Fruit fly (Drosophila melanogaster) whole organism, embryonic: ENCODE results near the gene wb.

Experiments used
- Atf3 ChIP-seq: fragments of 200-800 bp; sonication (Bioruptor generic); optimal IDR thresholded peaks from 3 replicates; lab custom pipeline; 2016; ENCODE audit warnings: missing biosample characterization, missing genetic modification characterization
- B-H1 ChIP-seq: fragments of 200-800 bp; sonication (Bioruptor generic); IDR thresholded peaks from 3 replicates; pipeline ENCODE4 v1.3.6; 2022; ENCODE audit warnings: missing biosample characterization, missing genetic modification characterization
- CG10979 ChIP-seq: fragments of 200-800 bp; sonication (Bioruptor generic); optimal IDR thresholded peaks from 2 replicates; lab custom pipeline; 2018; ENCODE audit warnings: missing biosample characterization, mild to moderate bottlenecking, missing genetic modification characterization, moderate library complexity
- CG11085 ChIP-seq: fragments of 200-800 bp; sonication (Bioruptor generic); IDR thresholded peaks from 2 replicates; pipeline ENCODE4 v1.3.6; 2022; ENCODE audit warnings: missing biosample characterization, missing genetic modification characterization
- CG11723 ChIP-seq: fragments of 200-800 bp; sonication (Bioruptor generic); optimal IDR thresholded peaks from 2 replicates; lab custom pipeline; 2017; ENCODE audit warnings: missing biosample characterization, mild to moderate bottlenecking, missing genetic modification characterization
- CG12769 ChIP-seq: fragments of 200-800 bp; sonication (Bioruptor generic); optimal IDR thresholded peaks from 2 replicates; lab custom pipeline; 2019; ENCODE audit warnings: missing biosample characterization, mild to moderate bottlenecking, missing genetic modification characterization, moderate library complexity
- CG13123 ChIP-seq: fragments of 200-800 bp; sonication (Bioruptor generic); optimal IDR thresholded peaks from 2 replicates; lab custom pipeline; 2016; ENCODE audit warnings: missing biosample characterization, missing genetic modification characterization
- CG13424 ChIP-seq: fragments of 200-800 bp; sonication (Bioruptor generic); optimal IDR thresholded peaks from 2 replicates; lab custom pipeline; 2019; ENCODE audit warnings: missing biosample characterization, mild to moderate bottlenecking, missing genetic modification characterization, moderate library complexity
- CG14710 ChIP-seq: fragments of 200-800 bp; sonication (Bioruptor generic); optimal IDR thresholded peaks from 3 replicates; lab custom pipeline; 2019; ENCODE audit warnings: missing biosample characterization, mild to moderate bottlenecking, missing genetic modification characterization, moderate library complexity
- CG14965 ChIP-seq: fragments of 200-800 bp; sonication (Bioruptor generic); optimal IDR thresholded peaks from 2 replicates; lab custom pipeline; 2016; ENCODE audit warnings: missing biosample characterization, missing genetic modification characterization, borderline replicate concordance
- CG15479 ChIP-seq: fragments of 200-800 bp; sonication (Bioruptor generic); optimal IDR thresholded peaks from 3 replicates; lab custom pipeline; 2019; ENCODE audit warnings: missing biosample characterization, mild to moderate bottlenecking, missing genetic modification characterization, moderate library complexity
- CG17328 ChIP-seq: fragments of 200-800 bp; sonication (Bioruptor generic); IDR thresholded peaks from 2 replicates; pipeline ENCODE4 v1.3.6; 2022; ENCODE audit warnings: missing biosample characterization, missing genetic modification characterization
- CG2120 ChIP-seq: fragments of 200-800 bp; sonication (Bioruptor generic); optimal IDR thresholded peaks from 3 replicates; lab custom pipeline; 2016; ENCODE audit warnings: missing biosample characterization, missing genetic modification characterization
- CG30431 ChIP-seq: fragments of 200-800 bp; sonication (Bioruptor generic); optimal IDR thresholded peaks from 2 replicates; lab custom pipeline; 2017; ENCODE audit warnings: missing biosample characterization, missing genetic modification characterization
- CG4282 ChIP-seq: fragments of 200-800 bp; sonication (Bioruptor generic); optimal IDR thresholded peaks from 2 replicates; lab custom pipeline; 2016; ENCODE audit warnings: missing biosample characterization, missing genetic modification characterization
- CG4424 ChIP-seq: fragments of 200-800 bp; sonication (Bioruptor generic); optimal IDR thresholded peaks from 3 replicates; lab custom pipeline; 2016; ENCODE audit warnings: missing biosample characterization, missing genetic modification characterization
- CG7271 ChIP-seq: fragments of 200-800 bp; sonication (Bioruptor generic); optimal IDR thresholded peaks from 2 replicates; lab custom pipeline; 2018; ENCODE audit warnings: missing biosample characterization, mild to moderate bottlenecking, missing genetic modification characterization, moderate library complexity
- CG7928 ChIP-seq: fragments of 200-800 bp; sonication (Bioruptor generic); optimal IDR thresholded peaks from 2 replicates; lab custom pipeline; 2017; ENCODE audit warnings: missing biosample characterization, mild to moderate bottlenecking, missing genetic modification characterization
- CG8765 ChIP-seq: fragments of 200-800 bp; sonication (Bioruptor generic); IDR thresholded peaks from 2 replicates; pipeline ENCODE4 v1.3.6; 2022; ENCODE audit warnings: missing biosample characterization, missing genetic modification characterization
- CG9437 ChIP-seq: fragments of 200-800 bp; sonication (Bioruptor generic); optimal IDR thresholded peaks from 2 replicates; lab custom pipeline; 2018; ENCODE audit warnings: missing biosample characterization, mild to moderate bottlenecking, missing genetic modification characterization
- CG9932 ChIP-seq: fragments of 200-800 bp; sonication (Bioruptor generic); IDR thresholded peaks from 2 replicates; pipeline ENCODE4 v1.3.6; 2022; ENCODE audit warnings: missing biosample characterization, missing genetic modification characterization
- Dad ChIP-seq: fragments of 200-800 bp; sonication (Bioruptor generic); optimal IDR thresholded peaks from 3 replicates; lab custom pipeline; 2016; ENCODE audit warnings: missing biosample characterization, missing genetic modification characterization
- Fer2 ChIP-seq: fragments of 200-800 bp; sonication (Bioruptor generic); optimal IDR thresholded peaks from 2 replicates; lab custom pipeline; 2018; ENCODE audit warnings: missing biosample characterization, mild to moderate bottlenecking, missing genetic modification characterization, moderate library complexity
- GATAe ChIP-seq: fragments of 200-800 bp; sonication (Bioruptor generic); conservative IDR thresholded peaks from 2 replicates; pipeline ENCODE4 v1.3.6; 2022; ENCODE audit warnings: missing biosample characterization, missing genetic modification characterization
- Gsc ChIP-seq: fragments of 200-800 bp; sonication (Bioruptor generic); IDR thresholded peaks from 2 replicates; pipeline ENCODE4 v1.3.6; 2022; ENCODE audit warnings: missing biosample characterization, missing genetic modification characterization
- HLH54F ChIP-seq: fragments of 200-800 bp; sonication (Bioruptor generic); optimal IDR thresholded peaks from 3 replicates; lab custom pipeline; 2016; ENCODE audit warnings: missing biosample characterization, missing genetic modification characterization
- Hand ChIP-seq: fragments of 200-800 bp; sonication (Bioruptor generic); optimal IDR thresholded peaks from 2 replicates; lab custom pipeline; 2017; ENCODE audit warnings: mild to moderate bottlenecking, missing biosample characterization, missing genetic modification reagents, missing genetic modification characterization
- Hmr ChIP-seq: fragments of 200-800 bp; sonication (Bioruptor generic); optimal IDR thresholded peaks from 3 replicates; lab custom pipeline; 2017; ENCODE audit warnings: mild to moderate bottlenecking, missing biosample characterization, missing genetic modification reagents, missing genetic modification characterization
- MTF-1 ChIP-seq: fragments of 200-800 bp; sonication (Bioruptor generic); optimal IDR thresholded peaks from 2 replicates; lab custom pipeline; 2018; ENCODE audit warnings: missing biosample characterization, mild to moderate bottlenecking, missing genetic modification characterization, borderline replicate concordance
- Mad ChIP-seq: fragments of 200-800 bp; sonication (Bioruptor generic); optimal IDR thresholded peaks from 2 replicates; lab custom pipeline; 2016; ENCODE audit warnings: missing biosample characterization, missing genetic modification characterization
- NC2β ChIP-seq: fragments of 200-800 bp; sonication (Bioruptor generic); optimal IDR thresholded peaks from 2 replicates; lab custom pipeline; 2016; ENCODE audit warnings: missing biosample characterization, missing genetic modification characterization
- Nf-YA ChIP-seq: fragments of 200-800 bp; sonication (Bioruptor generic); IDR thresholded peaks from 2 replicates; pipeline ENCODE4 v1.3.6; 2022; ENCODE audit warnings: missing biosample characterization, missing genetic modification characterization
- Ptx1 ChIP-seq: fragments of 200-800 bp; sonication (Bioruptor generic); IDR thresholded peaks from 2 replicates; pipeline ENCODE4 v1.3.6; 2022; ENCODE audit warnings: missing biosample characterization, missing genetic modification characterization
- Six4 ChIP-seq: fragments of 200-800 bp; sonication (Bioruptor generic); optimal IDR thresholded peaks from 2 replicates; lab custom pipeline; 2016; ENCODE audit warnings: missing biosample characterization, missing genetic modification characterization
- Sox102F ChIP-seq: fragments of 200-800 bp; sonication (Bioruptor generic); optimal IDR thresholded peaks from 2 replicates; lab custom pipeline; 2018; ENCODE audit warnings: missing biosample characterization, mild to moderate bottlenecking, missing genetic modification characterization, moderate library complexity
- YL-1 ChIP-seq: fragments of 200-800 bp; sonication (Bioruptor generic); optimal IDR thresholded peaks from 3 replicates; lab custom pipeline; 2017; ENCODE audit warnings: missing biosample characterization, mild to moderate bottlenecking, missing genetic modification characterization
- al ChIP-seq: fragments of 200-800 bp; sonication (Bioruptor generic); IDR thresholded peaks from 2 replicates; pipeline ENCODE4 v1.3.6; 2022; ENCODE audit warnings: missing biosample characterization, missing genetic modification characterization
- aop ChIP-seq: fragments of 200-800 bp; sonication (Bioruptor generic); IDR thresholded peaks from 2 replicates; pipeline ENCODE4 v1.3.6; 2022; ENCODE audit warnings: missing biosample characterization, missing genetic modification characterization
- dimm ChIP-seq: fragments of 200-800 bp; sonication (Bioruptor generic); IDR thresholded peaks from 2 replicates; pipeline ENCODE4 v1.3.6; 2022; ENCODE audit warnings: missing biosample characterization, missing genetic modification characterization
- gsb ChIP-seq: fragments of 200-800 bp; sonication (Bioruptor generic); IDR thresholded peaks from 2 replicates; pipeline ENCODE4 v1.3.6; 2022; ENCODE audit warnings: missing biosample characterization, missing genetic modification characterization
- gt ChIP-seq: fragments of 200-800 bp; sonication (Bioruptor generic); IDR thresholded peaks from 2 replicates; pipeline ENCODE4 v1.3.6; 2022; ENCODE audit warnings: missing biosample characterization, missing genetic modification characterization
- ham ChIP-seq: fragments of 200-800 bp; sonication (Bioruptor generic); IDR thresholded peaks from 2 replicates; pipeline ENCODE4 v1.3.6; 2022; ENCODE audit warnings: missing biosample characterization, missing genetic modification characterization
- ind ChIP-seq: fragments of 200-800 bp; sonication (Bioruptor generic); optimal IDR thresholded peaks from 3 replicates; lab custom pipeline; 2016; ENCODE audit warnings: missing biosample characterization, missing genetic modification characterization
- ken ChIP-seq: fragments of 200-800 bp; sonication (Bioruptor generic); IDR thresholded peaks from 3 replicates; pipeline ENCODE4 v1.3.6; 2022; ENCODE audit warnings: missing biosample characterization, missing genetic modification characterization
- knrl ChIP-seq: fragments of 200-800 bp; sonication (Bioruptor generic); IDR thresholded peaks from 3 replicates; pipeline ENCODE4 v1.3.6; 2022; ENCODE audit warnings: missing biosample characterization, missing genetic modification characterization; ENCODE audit not compliant: partially characterized antibody
- mld ChIP-seq: fragments of 200-800 bp; sonication (Bioruptor generic); IDR thresholded peaks from 3 replicates; pipeline ENCODE4 v1.3.6; 2022; ENCODE audit warnings: missing biosample characterization, missing genetic modification characterization; ENCODE audit not compliant: partially characterized antibody
- nmo ChIP-seq: fragments of 200-800 bp; sonication (Bioruptor generic); optimal IDR thresholded peaks from 2 replicates; lab custom pipeline; 2018; ENCODE audit warnings: missing biosample characterization, mild to moderate bottlenecking, missing genetic modification characterization, moderate library complexity
- prd ChIP-seq, 3 experiments: fragments of >200 bp in 2 of 3; fragments of 200-800 bp in 1 of 3; sonication (Bioruptor generic) in 1 of 3; optimal IDR thresholded peaks in 2 of 3; IDR thresholded peaks in 1 of 3; 2 replicates in 2 of 3; 3 replicates in 1 of 3; pipeline versions ENCODE4 v1.3.6 to Lab custom; 2017 to 2022; ENCODE audit warnings: missing biosample characterization in 1 of 3, missing genetic modification characterization in 1 of 3
- sisA ChIP-seq: fragments of 200-800 bp; sonication (Bioruptor generic); IDR thresholded peaks from 2 replicates; pipeline ENCODE4 v1.3.6; 2022; ENCODE audit warnings: missing biosample characterization, missing genetic modification characterization
- stwl ChIP-seq: fragments of 200-800 bp; sonication (Bioruptor generic); optimal IDR thresholded peaks from 3 replicates; lab custom pipeline; 2018; ENCODE audit warnings: missing biosample characterization, mild to moderate bottlenecking, missing genetic modification characterization, moderate library complexity

wb gene

dm6 chr2L:14237510-14238277, 25.1 kb upstream of the wb start (continued):
- no peak for TF ChIP-seq NC2β (GFP tag; lab: Kevin White, UChicago)
- no peak for TF ChIP-seq CG9932
- TF ChIP-seq CG12769 (tag; lab: Kevin White, UChicago) = no peak
- TF ChIP-seq ham (GFP tag; lab: Robert Waterston, UW) = no peak
- no peak for TF ChIP-seq HLH54F
- TF ChIP-seq Gsc (GFP tag; lab: Robert Waterston, UW) = no peak
- TF ChIP-seq Nf-YA (GFP tag; lab: Robert Waterston, UW) = no peak
- no peak for TF ChIP-seq gsb (GFP tag; lab: Robert Waterston, UW)
- no peak for TF ChIP-seq Hand (GFP tag; lab: Kevin White, UChicago)
- no peak for TF ChIP-seq GATAe
- peak; percentile 66 for TF ChIP-seq Sox102F (GFP tag; lab: Kevin White, UChicago)
- peak; percentile 55 for TF ChIP-seq CG9437 (GFP tag; lab: Kevin White, UChicago)
- TF ChIP-seq CG10979 (tag; lab: Kevin White, UChicago) = peak; percentile 67
- TF ChIP-seq MTF-1 (GFP tag; lab: Kevin White, UChicago) = no peak
- TF ChIP-seq prd (optimal IDR thresholded peaks at IDR 0.05; lab: Kevin White, UChicago) = no peak
- peak; percentile 27; the same call in 1 of the 3 replicates for TF ChIP-seq prd (GFP tag; IDR thresholded peaks at IDR 0.05; lab: Robert Waterston, UW)
- no peak for TF ChIP-seq CG13123 (GFP tag; lab: Kevin White, UChicago)
- no peak for TF ChIP-seq CG8765 (GFP tag; lab: Robert Waterston, UW)
- TF ChIP-seq CG4424 = peak; percentile 53
- no peak for TF ChIP-seq Mad (GFP tag; lab: Kevin White, UChicago)
- TF ChIP-seq Dad = no peak
- no peak for TF ChIP-seq mld (GFP tag; lab: Robert Waterston, UW)
- TF ChIP-seq CG7928 (GFP tag; lab: Kevin White, UChicago) = no peak
- TF ChIP-seq nmo (GFP tag; lab: Kevin White, UChicago) = peak; percentile 46
- TF ChIP-seq CG4282 (GFP tag; lab: Kevin White, UChicago) = no peak
- no peak for TF ChIP-seq gt (GFP tag; lab: Robert Waterston, UW)
- TF ChIP-seq CG11085 (GFP tag; lab: Robert Waterston, UW) = no peak
- TF ChIP-seq Fer2 (tag; lab: Kevin White, UChicago) = no peak
- TF ChIP-seq CG13424 (tag; lab: Kevin White, UChicago) = peak; percentile 47
- no peak for TF ChIP-seq Atf3 (GFP tag; lab: Kevin White, UChicago)
- no peak for TF ChIP-seq YL-1 (GFP tag; lab: Kevin White, UChicago)
- TF ChIP-seq Six4 (GFP tag; lab: Kevin White, UChicago) = no peak
- TF ChIP-seq sisA (GFP tag; lab: Robert Waterston, UW) = no peak
- no peak for TF ChIP-seq CG30431
- no peak for TF ChIP-seq B-H1 (GFP tag; lab: Robert Waterston, UW)
- TF ChIP-seq knrl (GFP tag; lab: Robert Waterston, UW) = no peak
- peak; percentile 28 for TF ChIP-seq CG11723
- TF ChIP-seq ind (GFP tag; lab: Kevin White, UChicago) = no peak
- TF ChIP-seq ken (GFP tag; lab: Robert Waterston, UW) = no peak
- no peak for TF ChIP-seq CG14965 (GFP tag; lab: Kevin White, UChicago)
- peak; percentile 60 for TF ChIP-seq CG14710 (tag; lab: Kevin White, UChicago)
- TF ChIP-seq aop (GFP tag; lab: Robert Waterston, UW) = no peak
- no peak for TF ChIP-seq CG15479 (GFP tag; lab: Kevin White, UChicago)
- no peak for TF ChIP-seq dimm (GFP tag; lab: Robert Waterston, UW)
- TF ChIP-seq Hmr (GFP tag; lab: Kevin White, UChicago) = no peak
- no peak for TF ChIP-seq CG7271 (tag; lab: Kevin White, UChicago)
- TF ChIP-seq CG17328 = no peak
- TF ChIP-seq al (GFP tag; lab: Robert Waterston, UW) = no peak
- 0 out of 2 replicates have a peak, but pooled peaks have one; percentile 1 for TF ChIP-seq Ptx1 (GFP tag; lab: Robert Waterston, UW)
- no peak for TF ChIP-seq stwl (tag; lab: Kevin White, UChicago)
- TF ChIP-seq CG2120 = no peak
